Worm (Caenorhabditis elegans): Measurements from ENCODE around the gene coa-7.

DNA sequence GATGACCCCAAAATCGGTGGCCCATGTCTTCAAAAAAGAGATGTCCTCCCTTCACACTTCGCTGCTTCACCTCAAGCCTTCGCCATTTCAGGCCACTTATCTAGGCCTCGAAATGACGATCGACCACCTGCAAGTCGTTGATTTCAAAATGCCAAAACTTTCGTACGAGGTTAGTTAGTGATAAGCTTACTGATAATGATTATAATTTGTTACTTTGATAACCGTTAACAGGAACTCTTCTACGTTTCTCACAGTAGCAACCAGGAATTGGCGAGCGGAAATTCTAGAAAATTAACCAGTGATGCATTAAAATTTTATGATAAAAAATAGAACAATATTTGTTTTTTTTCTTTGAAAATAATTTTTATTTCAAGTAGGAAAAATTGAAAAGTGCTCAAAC is 4.1 kb downstream of the coa-7 start:
- no peak for TF ChIP-seq tab-1 (GFP tag; IDR thresholded peaks at IDR 0.05)
- no peak for TF ChIP-seq ztf-23 (GFP tag; IDR thresholded peaks at IDR 0.05)
